Worm (Caenorhabditis elegans): ENCODE measurements around the gene ndua-5.

ce11 chrIV:9566505-9566904, 41.8 kb upstream of the ndua-5 start, which contains the start of gene lron-14:
- TF ChIP-seq C16A3.4 (tag; optimal IDR thresholded peaks at IDR 0.05), result no peak
- TF ChIP-seq nhr-77 (tag; optimal IDR thresholded peaks at IDR 0.05), result no peak
- TF ChIP-seq nhr-12 (tag; optimal IDR thresholded peaks at IDR 0.05), result no peak
- no peak for TF ChIP-seq aly-2 (tag; optimal IDR thresholded peaks at IDR 0.05)
- no peak for TF ChIP-seq egl-27 (tag; optimal IDR thresholded peaks at IDR 0.05)
- TF ChIP-seq unc-62 (GFP tag; optimal IDR thresholded peaks at IDR 0.05), result no peak
- TF ChIP-seq C04F5.9 (tag; optimal IDR thresholded peaks at IDR 0.05), result no peak
- no peak for TF ChIP-seq ama-1 (optimal IDR thresholded peaks at IDR 0.05)
- no peak for TF ChIP-seq nhr-237 (tag; optimal IDR thresholded peaks at IDR 0.05)
- TF ChIP-seq tbx-2 (tag; optimal IDR thresholded peaks at IDR 0.05), result no peak
- no peak for TF ChIP-seq dpl-1 (GFP tag; optimal IDR thresholded peaks at IDR 0.05)
- TF ChIP-seq zag-1 (tag; optimal IDR thresholded peaks at IDR 0.05), result no peak

All from whole organism, L1 larva.